Worm (Caenorhabditis elegans): ENCODE measurements around the gene glb-19.
"Not testable (repeated sequence)": the region's sequence is repeated elsewhere in the genome, so short reads cannot be mapped to it uniquely, and the experiment has no call there.

glb-19 gene

DNA sequence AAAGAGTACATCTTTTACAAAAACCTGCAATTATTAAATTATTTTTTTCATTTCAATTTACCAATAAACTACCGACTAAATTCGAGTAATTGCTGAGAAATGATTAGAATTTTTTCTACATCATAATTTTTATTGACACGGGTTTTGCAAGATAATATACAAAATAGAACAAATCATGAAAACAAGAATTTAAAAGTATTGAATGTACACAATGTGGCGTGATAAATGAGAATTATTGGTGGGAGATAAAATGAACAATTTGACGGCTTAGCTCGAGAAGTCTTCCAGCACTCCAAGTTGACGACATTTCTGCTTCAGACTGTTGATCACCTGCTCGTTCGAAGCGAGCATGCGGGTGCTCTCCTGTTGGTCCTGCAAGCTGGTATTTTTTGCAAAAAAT is 41.3 kb upstream of the glb-19 start, which contains the start of gene R102.4:
R102.4 (minus strand) TSS at position 101 of the 400 bp plus-strand sequence.
- TF ChIP-seq F13H6.1 (tag; optimal IDR thresholded peaks at IDR 0.05) (no peak), unc-42 (tag; optimal IDR thresholded peaks at IDR 0.05) (no peak), unc-55 (GFP tag; optimal IDR thresholded peaks at IDR 0.05) (no peak), pqm-1 (tag; optimal IDR thresholded peaks at IDR 0.05) (no peak), hlh-30 (tag; optimal IDR thresholded peaks at IDR 0.05; ENCODE audit: insufficient read depth) (no peak), ttx-3 (tag; optimal IDR thresholded peaks at IDR 0.05) (no peak), elt-4 (tag; optimal IDR thresholded peaks at IDR 0.05) (no peak), ceh-19 (GFP tag; optimal IDR thresholded peaks at IDR 0.05) (no peak), pha-4 (tag; optimal IDR thresholded peaks at IDR 0.05) (no peak), mec-3 (tag; optimal IDR thresholded peaks at IDR 0.05; ENCODE audit: borderline replicate concordance) (no peak), hlh-15 (tag; optimal IDR thresholded peaks at IDR 0.05) (no peak), ceh-30 (tag; optimal IDR thresholded peaks at IDR 0.05) (no peak), K02D7.2 (tag; optimal IDR thresholded peaks at IDR 0.05) (no peak), nhr-232 (tag; optimal IDR thresholded peaks at IDR 0.05) (no peak), zip-5 (tag; optimal IDR thresholded peaks at IDR 0.05) (no peak), C38D4.7 (GFP tag; optimal IDR thresholded peaks at IDR 0.05) (no peak), ceh-2 (tag; optimal IDR thresholded peaks at IDR 0.05) (no peak)

DNA sequence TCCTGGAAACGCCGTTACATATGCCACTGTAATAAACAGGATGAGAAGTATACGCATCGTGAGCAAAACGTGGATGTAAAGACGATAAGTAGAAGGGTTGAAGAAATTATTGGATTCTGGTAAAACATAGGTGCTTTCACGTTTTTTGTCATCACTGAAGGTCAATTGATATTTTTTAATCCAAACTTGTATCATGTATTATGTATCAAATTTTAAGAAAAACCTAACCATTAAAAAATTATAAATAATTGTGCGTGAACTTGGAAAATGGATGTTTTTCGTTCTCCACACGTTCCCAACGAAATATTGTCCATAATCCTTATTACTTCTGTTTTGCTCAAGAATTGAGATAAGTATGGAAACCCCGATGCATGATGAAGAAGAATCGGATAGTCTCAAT is 36.2 kb upstream of the glb-19 start, which contains the start of gene R102.8:
R102.8 (minus strand) TSS at position 101 of the 400 bp plus-strand sequence.
- no peak for TF ChIP-seq npax-4 (tag; optimal IDR thresholded peaks at IDR 0.05)
- no peak for TF ChIP-seq elt-4 (tag; optimal IDR thresholded peaks at IDR 0.05)
- no peak for TF ChIP-seq pha-2 (tag; optimal IDR thresholded peaks at IDR 0.05)
- no peak for TF ChIP-seq unc-3 (GFP tag; conservative IDR thresholded peaks at IDR 0.05)
- no peak for TF ChIP-seq unc-3 (tag; optimal IDR thresholded peaks at IDR 0.05)
- TF ChIP-seq ceh-9 (tag; optimal IDR thresholded peaks at IDR 0.05): no peak
- no peak for TF ChIP-seq C38D4.7 (GFP tag; optimal IDR thresholded peaks at IDR 0.05)
- TF ChIP-seq gmeb-2 (tag; optimal IDR thresholded peaks at IDR 0.05): no peak
- TF ChIP-seq che-1 (tag; optimal IDR thresholded peaks at IDR 0.05): no peak
- no peak for TF ChIP-seq sox-2 (GFP tag; IDR thresholded peaks at IDR 0.05)
- TF ChIP-seq ahr-1 (tag; optimal IDR thresholded peaks at IDR 0.05): no peak
- TF ChIP-seq ceh-6 (GFP tag; optimal IDR thresholded peaks at IDR 0.05): no peak
- no peak for TF ChIP-seq mec-3 (tag; optimal IDR thresholded peaks at IDR 0.05; ENCODE audit: borderline replicate concordance)
- TF ChIP-seq eyg-1 (tag; optimal IDR thresholded peaks at IDR 0.05): no peak
- no peak for TF ChIP-seq elt-2 (tag; optimal IDR thresholded peaks at IDR 0.05)
- no peak for TF ChIP-seq ceh-14 (tag; optimal IDR thresholded peaks at IDR 0.05)
- TF ChIP-seq ceh-31 (tag; optimal IDR thresholded peaks at IDR 0.05): no peak
- no peak for TF ChIP-seq dmd-4 (tag; optimal IDR thresholded peaks at IDR 0.05; ENCODE audit: borderline replicate concordance)
- no peak for TF ChIP-seq unc-55 (GFP tag; optimal IDR thresholded peaks at IDR 0.05)
- no peak for TF ChIP-seq ceh-24 (tag; optimal IDR thresholded peaks at IDR 0.05)
- no peak for TF ChIP-seq ref-2 (tag; optimal IDR thresholded peaks at IDR 0.05)

DNA sequence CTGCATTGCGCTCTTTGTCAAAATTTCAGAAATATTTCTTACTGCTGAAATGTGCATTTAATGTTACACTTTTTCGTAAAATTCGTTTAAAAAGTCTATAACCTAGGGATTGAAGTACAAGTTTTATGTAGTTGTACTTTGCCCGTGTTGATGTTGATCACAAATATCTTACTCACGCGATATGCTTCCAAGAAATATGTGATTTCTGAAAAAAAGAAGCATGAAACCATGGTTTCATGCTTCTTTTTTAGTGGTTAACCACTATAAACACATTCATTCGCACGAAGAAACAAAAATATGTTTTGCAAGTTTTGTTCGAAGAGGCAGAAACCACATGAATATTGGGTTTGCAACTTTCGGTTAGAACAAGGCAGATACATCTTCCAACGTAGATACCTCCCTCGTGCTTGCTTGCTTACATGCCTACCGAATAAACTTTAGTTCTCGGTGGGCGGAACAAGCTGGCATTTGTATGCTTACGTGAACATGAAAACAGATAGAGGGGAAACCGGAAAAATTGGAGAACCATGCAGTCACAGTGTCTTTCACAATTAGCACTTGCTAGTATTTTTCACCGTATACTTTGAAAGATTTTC is 35.1 kb upstream of the glb-19 start, which contains the start of gene R102.3:
R102.3 (plus strand) TSS at position 546 of the 596 bp plus-strand sequence.
- TF ChIP-seq elt-4 (tag; optimal IDR thresholded peaks at IDR 0.05): no peak
- no peak for TF ChIP-seq fkh-10 (GFP tag; optimal IDR thresholded peaks at IDR 0.05)
- no peak for TF ChIP-seq T23F11.4 (GFP tag; optimal IDR thresholded peaks at IDR 0.05)
- TF ChIP-seq lin-11 (tag; optimal IDR thresholded peaks at IDR 0.05): no peak

DNA sequence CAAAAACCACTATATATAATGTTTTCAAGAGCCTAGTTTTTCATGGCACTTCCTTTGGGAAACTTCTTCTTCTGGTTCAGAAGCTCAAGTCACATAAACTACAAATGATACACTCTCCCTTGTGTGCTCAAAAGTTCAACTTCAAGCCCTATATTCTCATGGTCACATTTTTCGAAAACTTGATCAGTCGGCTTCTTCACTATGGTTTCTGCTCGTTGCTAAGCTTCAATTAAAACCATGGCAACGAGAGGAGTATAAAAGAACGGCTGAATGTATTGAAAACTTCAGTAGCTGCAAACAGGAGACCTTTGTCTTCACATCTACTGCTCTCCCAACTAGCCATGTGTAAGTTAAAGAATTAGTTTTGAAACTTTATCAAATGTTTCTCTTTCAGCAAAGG is 33.4 kb upstream of the glb-19 start, which contains the start of gene R102.2:
R102.2 (plus strand) TSS at position 301 of the 400 bp plus-strand sequence.
- TF ChIP-seq ahr-1 (tag; optimal IDR thresholded peaks at IDR 0.05); mec-3 (tag; optimal IDR thresholded peaks at IDR 0.05; ENCODE audit: borderline replicate concordance); ceh-2 (tag; optimal IDR thresholded peaks at IDR 0.05): not testable (repeated sequence)

Data from whole organism, late embryonic.